Worm (Caenorhabditis elegans) whole organism, early embryonic: Measurements from ENCODE around the gene C18A3.11.

ENCODE experiments used
- ama-1 ChIP-seq: fragments of 150-350 bp; optimal IDR thresholded peaks from 2 replicates; lab custom pipeline; 2014
- ceh-36 ChIP-seq: sonication (generic microtip); optimal IDR thresholded peaks from 2 replicates; lab custom pipeline; 2016; ENCODE audit warnings: missing genetic modification characterization, inconsistent platforms, missing compliant biosample characterization
- ets-7 ChIP-seq: sonication (generic microtip); optimal IDR thresholded peaks from 2 replicates; lab custom pipeline; 2016; ENCODE audit warnings: missing genotype, missing genetic modification characterization, missing compliant biosample characterization
- flt-1 ChIP-seq: fragments of 200-800 bp; sonication (Bioruptor generic); IDR thresholded peaks from 2 replicates; pipeline ENCODE4 v1.3.6; 2022; ENCODE audit warnings: missing genetic modification characterization, missing compliant biosample characterization
- hmg-4 ChIP-seq: fragments of 200-800 bp; sonication (Bioruptor generic); optimal IDR thresholded peaks from 2 replicates; lab custom pipeline; 2018; ENCODE audit warnings: mild to moderate bottlenecking, missing genetic modification characterization, missing compliant biosample characterization
- hnd-1 ChIP-seq: sonication (generic microtip); optimal IDR thresholded peaks from 2 replicates; lab custom pipeline; 2016; ENCODE audit warnings: missing genetic modification characterization, missing compliant biosample characterization
- scrt-1 ChIP-seq: fragments of 200-800 bp; sonication (Bioruptor generic); IDR thresholded peaks from 2 replicates; pipeline ENCODE4 v1.3.6; 2022; ENCODE audit warnings: missing genetic modification characterization, missing compliant biosample characterization
- sea-1 ChIP-seq: fragments of 200-800 bp; sonication (Bioruptor generic); conservative IDR thresholded peaks from 2 replicates; pipeline ENCODE4 v1.3.6; 2022; ENCODE audit warnings: missing genetic modification characterization, missing compliant biosample characterization
- tbx-11 ChIP-seq: fragments of 200-800 bp; sonication (Bioruptor generic); IDR thresholded peaks from 2 replicates; pipeline ENCODE4 v1.3.6; 2022; ENCODE audit warnings: missing genetic modification characterization, missing compliant biosample characterization

DNA sequence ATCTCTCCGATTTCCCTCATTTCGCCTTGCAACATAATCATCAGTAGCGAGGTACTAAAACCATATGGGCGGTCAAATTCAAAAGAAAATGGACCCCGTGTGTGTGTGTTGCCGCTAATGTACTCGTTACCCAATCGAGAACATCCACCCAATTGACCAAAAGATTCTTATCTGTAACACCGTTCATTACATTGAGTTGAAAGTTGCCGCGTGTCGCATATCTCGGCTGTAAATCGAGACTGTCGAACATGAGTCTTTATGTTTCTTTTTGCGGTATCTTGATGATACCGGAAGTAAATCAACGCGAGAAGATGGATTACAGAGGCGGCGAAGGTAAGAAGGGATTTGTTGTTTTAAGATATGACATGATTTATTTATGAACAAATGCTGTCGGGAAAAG lies 4.9 kb downstream of the C18A3.11 start:
- no peak for TF ChIP-seq ama-1 (lab: Kevin White, UChicago)
- no peak for TF ChIP-seq flt-1 (GFP tag; lab: Robert Waterston, UW)
- TF ChIP-seq sea-1 (GFP tag; lab: Robert Waterston, UW), result no peak
- no peak for TF ChIP-seq scrt-1 (GFP tag; lab: Robert Waterston, UW)
- TF ChIP-seq ceh-36 (tag; lab: Kevin White, UChicago), result no peak
- TF ChIP-seq ets-7 (tag; lab: Kevin White, UChicago), result peak; percentile 77
- no peak for TF ChIP-seq hmg-4
- TF ChIP-seq tbx-11 (GFP tag; lab: Robert Waterston, UW), result no peak
- no peak for TF ChIP-seq hnd-1 (tag; lab: Kevin White, UChicago)
